Worm (Caenorhabditis elegans) whole organism, L2 larva: ENCODE results near the gene Y62H9A.9.
A peak's percentile ranks its signal among the peaks of the same experiment; 100 is the strongest.

Experiments used
- C34F6.9 ChIP-seq: fragments of 150-350 bp; optimal IDR thresholded peaks from 2 replicates; lab custom pipeline; 2014; ENCODE audit warnings: missing biosample characterization, missing genetic modification characterization
- F13H6.1 ChIP-seq: sonication (generic microtip); optimal IDR thresholded peaks from 2 replicates; lab custom pipeline; 2016; ENCODE audit warnings: missing genetic modification characterization, missing compliant biosample characterization
- R02D3.7 ChIP-seq: fragments of 150-350 bp; optimal IDR thresholded peaks from 2 replicates; lab custom pipeline; 2014; ENCODE audit warnings: missing biosample characterization, missing genetic modification characterization
- Y55F3AM.14 ChIP-seq: fragments of 200-800 bp; sonication (Bioruptor generic); optimal IDR thresholded peaks from 2 replicates; lab custom pipeline; 2018; ENCODE audit warnings: mild to moderate bottlenecking, missing genetic modification characterization, missing compliant biosample characterization
- ZK546.5 ChIP-seq: sonication (generic microtip); optimal IDR thresholded peaks from 2 replicates; lab custom pipeline; 2017; ENCODE audit warnings: missing biosample characterization, missing genetic modification characterization
- alr-1 ChIP-seq: fragments of 150-350 bp; optimal IDR thresholded peaks from 2 replicates; lab custom pipeline; 2014; ENCODE audit warnings: missing biosample characterization, missing genetic modification characterization
- aly-2 ChIP-seq: fragments of 150-350 bp; optimal IDR thresholded peaks from 2 replicates; lab custom pipeline; 2014; ENCODE audit warnings: missing biosample characterization, missing genetic modification characterization
- ama-1 ChIP-seq: fragments of 150-350 bp; optimal IDR thresholded peaks from 2 replicates; lab custom pipeline; 2018; ENCODE audit warnings: inconsistent platforms
- blmp-1 ChIP-seq: sonication (generic microtip); optimal IDR thresholded peaks from 2 replicates; lab custom pipeline; 2017; ENCODE audit warnings: missing genetic modification characterization, mild to moderate bottlenecking, missing compliant biosample characterization, antibody characterized with exemption, moderate library complexity; ENCODE audit not compliant: insufficient read depth
- ceh-16 ChIP-seq: fragments of 150-350 bp; optimal IDR thresholded peaks from 2 replicates; lab custom pipeline; 2014; ENCODE audit warnings: missing biosample characterization, missing genetic modification characterization
- ceh-82 ChIP-seq: fragments of 150-350 bp; optimal IDR thresholded peaks from 2 replicates; lab custom pipeline; 2014; ENCODE audit warnings: missing biosample characterization, missing genetic modification characterization
- crh-2 ChIP-seq: sonication (generic microtip); optimal IDR thresholded peaks from 2 replicates; lab custom pipeline; 2017; ENCODE audit warnings: missing biosample characterization, missing genetic modification characterization
- dmd-4 ChIP-seq: sonication (generic microtip); optimal IDR thresholded peaks from 2 replicates; lab custom pipeline; 2017; ENCODE audit warnings: missing biosample characterization, missing genetic modification characterization
- egl-27 ChIP-seq: sonication (generic microtip); optimal IDR thresholded peaks from 3 replicates; lab custom pipeline; 2017; ENCODE audit warnings: missing biosample characterization, missing genetic modification reagents, missing genetic modification characterization
- elt-1 ChIP-seq: fragments of 150-350 bp; optimal IDR thresholded peaks from 2 replicates; lab custom pipeline; 2014; ENCODE audit warnings: missing biosample characterization, missing genetic modification characterization
- elt-3 ChIP-seq: sonication (generic microtip); optimal IDR thresholded peaks from 2 replicates; lab custom pipeline; 2017; ENCODE audit warnings: missing biosample characterization, missing genetic modification characterization
- fos-1 ChIP-seq: fragments of 150-350 bp; optimal IDR thresholded peaks from 2 replicates; lab custom pipeline; 2014; ENCODE audit warnings: missing biosample characterization, missing genetic modification characterization
- gmeb-1 ChIP-seq: fragments of 150-350 bp; optimal IDR thresholded peaks from 2 replicates; lab custom pipeline; 2014; ENCODE audit warnings: missing biosample characterization, missing genetic modification characterization
- lin-11 ChIP-seq: fragments of 150-350 bp; sonication (generic microtip); optimal IDR thresholded peaks from 2 replicates; lab custom pipeline; 2014; ENCODE audit warnings: missing biosample characterization, missing genetic modification characterization, inconsistent platforms, mixed read lengths
- lin-13 ChIP-seq: fragments of 150-350 bp; optimal IDR thresholded peaks from 2 replicates; lab custom pipeline; 2014; ENCODE audit warnings: missing biosample characterization, missing genetic modification reagents, missing genetic modification characterization
- lin-39 ChIP-seq: fragments of 150-350 bp; optimal IDR thresholded peaks from 2 replicates; lab custom pipeline; 2014; ENCODE audit warnings: missing biosample characterization, missing genetic modification reagents, missing genetic modification characterization
- lsy-2 ChIP-seq, 2 experiments: fragments of 150-350 bp in 1 of 2; sonication (generic microtip) in 1 of 2; optimal IDR thresholded peaks; 2 replicates each; lab custom pipeline; 2014 to 2017; ENCODE audit warnings: missing biosample characterization in 2 of 2, missing genetic modification characterization in 2 of 2
- mab-5 ChIP-seq: fragments of 150-350 bp; optimal IDR thresholded peaks from 2 replicates; lab custom pipeline; 2014; ENCODE audit warnings: missing biosample characterization, missing genetic modification characterization
- mbf-1 ChIP-seq: sonication (generic microtip); optimal IDR thresholded peaks from 2 replicates; lab custom pipeline; 2017; ENCODE audit warnings: missing biosample characterization, missing genetic modification characterization
- mdl-1 ChIP-seq, 2 experiments: fragments of 150-350 bp in 1 of 2; sonication (generic microtip) in 1 of 2; optimal IDR thresholded peaks; 2 replicates each; lab custom pipeline; 2017; ENCODE audit warnings: missing biosample characterization in 2 of 2, missing genetic modification characterization in 2 of 2
- nhr-10 ChIP-seq: sonication (generic microtip); optimal IDR thresholded peaks from 2 replicates; lab custom pipeline; 2017; ENCODE audit warnings: missing biosample characterization, missing genetic modification characterization
- nhr-11 ChIP-seq: fragments of 150-350 bp; optimal IDR thresholded peaks from 2 replicates; lab custom pipeline; 2014; ENCODE audit warnings: missing biosample characterization, missing genetic modification characterization
- nhr-12 ChIP-seq: fragments of 150-350 bp; optimal IDR thresholded peaks from 2 replicates; lab custom pipeline; 2014; ENCODE audit warnings: missing biosample characterization, missing genetic modification characterization
- nhr-129 ChIP-seq: fragments of 150-350 bp; optimal IDR thresholded peaks from 2 replicates; lab custom pipeline; 2014; ENCODE audit warnings: missing biosample characterization, missing genetic modification characterization
- nhr-21 ChIP-seq: fragments of 150-350 bp; optimal IDR thresholded peaks from 2 replicates; lab custom pipeline; 2014; ENCODE audit warnings: missing biosample characterization, missing genetic modification characterization
- nhr-23 ChIP-seq: fragments of 150-350 bp; optimal IDR thresholded peaks from 2 replicates; lab custom pipeline; 2014; ENCODE audit warnings: missing biosample characterization, missing genetic modification reagents, missing genetic modification characterization
- nhr-237 ChIP-seq: fragments of 150-350 bp; optimal IDR thresholded peaks from 2 replicates; lab custom pipeline; 2014; ENCODE audit warnings: missing biosample characterization, missing genetic modification characterization
- nhr-25 ChIP-seq: fragments of 150-350 bp; sonication (generic microtip); optimal IDR thresholded peaks from 3 replicates; lab custom pipeline; 2014; ENCODE audit warnings: missing biosample characterization, missing genetic modification characterization
- nhr-6 ChIP-seq: fragments of 150-350 bp; optimal IDR thresholded peaks from 2 replicates; lab custom pipeline; 2014; ENCODE audit warnings: missing biosample characterization, missing genetic modification characterization
- nhr-77 ChIP-seq: fragments of 150-350 bp; optimal IDR thresholded peaks from 2 replicates; lab custom pipeline; 2014; ENCODE audit warnings: missing biosample characterization, missing genetic modification characterization
- peb-1 ChIP-seq: fragments of 150-350 bp; optimal IDR thresholded peaks from 2 replicates; lab custom pipeline; 2014; ENCODE audit warnings: missing biosample characterization, missing genetic modification characterization
- sem-4 ChIP-seq: fragments of 150-350 bp; optimal IDR thresholded peaks from 2 replicates; lab custom pipeline; 2014; ENCODE audit warnings: missing biosample characterization, missing genetic modification reagents, missing genetic modification characterization
- skn-1 ChIP-seq: sonication (generic microtip); optimal IDR thresholded peaks from 2 replicates; lab custom pipeline; 2017; ENCODE audit warnings: missing biosample characterization, missing genetic modification characterization
- sma-3 ChIP-seq: sonication (generic microtip); optimal IDR thresholded peaks from 2 replicates; lab custom pipeline; 2016; ENCODE audit warnings: missing genetic modification reagents, missing genetic modification characterization, missing compliant biosample characterization
- sma-9 ChIP-seq, 2 experiments: fragments of 150-350 bp in 1 of 2; sonication (generic microtip) in 1 of 2; optimal IDR thresholded peaks; 2 replicates each; lab custom pipeline; 2014 to 2016; ENCODE audit warnings: missing genetic modification characterization in 2 of 2, mild to moderate bottlenecking in 1 of 2, missing biosample characterization in 1 of 2, missing compliant biosample characterization in 1 of 2, missing genetic modification reagents in 1 of 2, moderate library complexity in 1 of 2
- snpc-4 ChIP-seq: fragments of 150-350 bp; optimal IDR thresholded peaks from 2 replicates; lab custom pipeline; 2014; ENCODE audit warnings: missing biosample characterization, missing genetic modification characterization
- unc-39 ChIP-seq: fragments of 150-350 bp; optimal IDR thresholded peaks from 2 replicates; lab custom pipeline; 2014; ENCODE audit warnings: missing biosample characterization, missing genetic modification characterization
- unc-55 ChIP-seq: fragments of 150-350 bp; sonication (generic microtip); optimal IDR thresholded peaks from 3 replicates; lab custom pipeline; 2014; ENCODE audit warnings: missing biosample characterization, missing genetic modification reagents, missing genetic modification characterization
- unc-62 ChIP-seq: fragments of 150-350 bp; optimal IDR thresholded peaks from 2 replicates; lab custom pipeline; 2014; ENCODE audit warnings: missing biosample characterization, missing genetic modification reagents, missing genetic modification characterization
- zag-1 ChIP-seq: fragments of 150-350 bp; optimal IDR thresholded peaks from 2 replicates; lab custom pipeline; 2014; ENCODE audit warnings: missing biosample characterization, missing genetic modification characterization
- ztf-1 ChIP-seq: fragments of 200-800 bp; sonication (Bioruptor generic); conservative IDR thresholded peaks from 2 replicates; pipeline ENCODE4 v1.3.6; 2022; ENCODE audit warnings: missing genetic modification characterization, missing compliant biosample characterization
- ztf-11 ChIP-seq: sonication (generic microtip); optimal IDR thresholded peaks from 2 replicates; lab custom pipeline; 2017; ENCODE audit warnings: missing biosample characterization, missing genetic modification characterization
- ztf-4 ChIP-seq: fragments of 150-350 bp; optimal IDR thresholded peaks from 2 replicates; lab custom pipeline; 2014; ENCODE audit warnings: missing biosample characterization, missing genetic modification characterization

Y62H9A.9 gene

DNA sequence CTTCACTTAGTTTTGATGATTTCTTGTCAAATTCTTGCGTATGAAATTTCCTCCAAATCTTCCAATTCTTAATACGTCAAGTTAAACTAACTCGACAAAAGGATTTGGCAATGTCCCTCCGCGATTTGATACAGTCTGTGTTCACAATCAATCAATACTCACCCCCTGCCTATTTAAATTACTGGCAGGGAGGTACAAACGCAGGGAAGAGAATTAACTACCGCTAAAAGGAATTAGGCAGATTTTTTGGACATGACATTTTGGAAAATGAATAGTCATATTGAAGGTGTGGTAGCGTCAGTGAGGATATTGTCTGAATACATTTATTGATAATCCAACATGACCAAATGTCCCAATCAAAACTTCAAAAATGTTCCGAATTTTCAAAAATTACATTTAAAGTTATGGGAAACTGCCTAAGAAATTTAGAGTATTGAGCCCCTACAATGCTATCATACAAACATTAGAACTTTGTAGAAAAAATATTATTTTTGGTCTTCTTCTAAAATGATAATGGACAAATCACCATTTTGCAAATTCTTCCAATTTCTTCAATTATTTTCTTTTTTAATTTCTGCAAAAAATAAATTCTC lies 39.5 kb upstream of the Y62H9A.9 start:
- TF ChIP-seq elt-3 (tag; lab: Kevin White, UChicago) (peak; percentile 77), skn-1 (tag; lab: Kevin White, UChicago) (peak; percentile 98), Y55F3AM.14 (GFP tag; lab: Kevin White, UChicago) (peak; percentile 92), mab-5 (tag; lab: Kevin White, UChicago) (peak; percentile 98), alr-1 (tag; lab: Kevin White, UChicago) (no peak), lin-39 (peak; percentile 93), ama-1 (lab: Kevin White, UChicago) (peak; percentile 51), sem-4 (peak; percentile 97), nhr-77 (tag; lab: Kevin White, UChicago) (peak; percentile 98), nhr-6 (peak; percentile 99), R02D3.7 (tag; lab: Kevin White, UChicago) (peak; percentile 78), unc-55 (peak; percentile 99), nhr-237 (tag; lab: Kevin White, UChicago) (peak; percentile 96), C34F6.9 (tag; lab: Kevin White, UChicago) (peak; percentile 98), ZK546.5 (tag; lab: Kevin White, UChicago) (peak; percentile 71), blmp-1 (tag; lab: Kevin White, UChicago) (peak; percentile 93), crh-2 (peak; percentile 99), ztf-1 (GFP tag; lab: Robert Waterston, UW) (0 out of 2 replicates have a peak, but pooled peaks have one; percentile 55), ztf-4 (tag; lab: Kevin White, UChicago) (peak; percentile 91), lin-11 (tag; lab: Kevin White, UChicago) (peak; percentile 76), unc-62 (GFP tag; lab: Kevin White, UChicago) (peak; percentile 93), nhr-25 (tag; lab: Kevin White, UChicago) (peak; percentile 98), nhr-23 (no peak), fos-1 (tag; lab: Kevin White, UChicago) (peak; percentile 98), ceh-16 (peak; percentile 92), egl-27 (peak; percentile 99), aly-2 (no peak), F13H6.1 (tag; lab: Kevin White, UChicago) (peak; percentile 98), ztf-11 (peak; percentile 77), snpc-4 (tag; lab: Kevin White, UChicago) (peak; percentile 91), mbf-1 (tag; lab: Kevin White, UChicago) (peak; percentile 75), elt-1 (tag; lab: Kevin White, UChicago) (no peak), unc-39 (tag; lab: Kevin White, UChicago) (peak; percentile 89), lin-13 (GFP tag; lab: Kevin White, UChicago) (peak; percentile 99), nhr-12 (tag; lab: Kevin White, UChicago) (peak; percentile 70), sma-9 (GFP tag; optimal IDR thresholded peaks at IDR 0.05; lab: Kevin White, UChicago) (peak; percentile 99), sma-9 (tag; optimal IDR thresholded peaks at IDR 0.05; lab: Kevin White, UChicago) (no peak), nhr-10 (tag; lab: Kevin White, UChicago) (peak; percentile 99), lsy-2 (tag; optimal IDR thresholded peaks at IDR 0.05; lab: Kevin White, UChicago) (peak; percentile 95 to 97), peb-1 (tag; lab: Kevin White, UChicago) (no peak), gmeb-1 (tag; lab: Kevin White, UChicago) (peak; percentile 97), ceh-82 (tag; lab: Kevin White, UChicago) (peak; percentile 96), zag-1 (peak; percentile 96), mdl-1 (tag; optimal IDR thresholded peaks at IDR 0.05; lab: Kevin White, UChicago) (peak; percentile 90 to 92), sma-3 (GFP tag; lab: Kevin White, UChicago) (peak; percentile 99), nhr-21 (peak; percentile 100), dmd-4 (tag; lab: Kevin White, UChicago) (peak; percentile 75), nhr-129 (tag; lab: Kevin White, UChicago) (peak; percentile 100), nhr-11 (tag; lab: Kevin White, UChicago) (peak; percentile 62)
- TF ChIP-seq, all 48 proteins: peak for 43
